Fruit fly (Drosophila melanogaster): ENCODE results near the gene CG9837.

DNA sequence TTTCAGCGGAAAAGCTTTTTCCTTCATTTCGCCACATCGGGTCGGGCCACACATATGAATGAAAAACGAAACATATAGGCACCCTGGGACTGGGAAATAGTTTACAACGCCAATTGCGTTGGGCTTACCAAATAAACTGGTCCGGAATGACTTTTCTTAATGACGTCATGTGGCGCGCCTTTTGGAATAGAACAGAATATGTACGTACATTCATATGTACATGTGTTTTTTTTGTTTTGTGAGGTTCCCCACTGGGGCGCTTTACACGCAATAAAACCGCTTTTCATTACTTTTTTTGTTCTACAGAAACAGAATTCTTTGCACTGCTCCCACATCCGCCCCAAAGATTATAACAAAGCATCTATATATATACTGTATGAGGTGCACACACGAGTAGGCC lies 15.0 kb downstream of the CG9837 start:
- no peak for TF ChIP-seq CG8478 (optimal IDR thresholded peaks at IDR 0.05)
- TF ChIP-seq psq (optimal IDR thresholded peaks at IDR 0.05): no peak
